Worm (Caenorhabditis elegans) whole organism, dauer: Measurements from ENCODE around the gene gly-14.

Experiments used
- unc-62 ChIP-seq: sonication (generic microtip); optimal IDR thresholded peaks from 2 replicates; lab custom pipeline; 2017; ENCODE audit warnings: missing biosample characterization, missing genetic modification reagents, missing genetic modification characterization

gly-14 gene

ce11 chrIII:3493138-3493537 is at the start of gene gly-14:
gly-14 (minus strand) TSS chrIII:3493238.
- no peak for TF ChIP-seq unc-62

DNA sequence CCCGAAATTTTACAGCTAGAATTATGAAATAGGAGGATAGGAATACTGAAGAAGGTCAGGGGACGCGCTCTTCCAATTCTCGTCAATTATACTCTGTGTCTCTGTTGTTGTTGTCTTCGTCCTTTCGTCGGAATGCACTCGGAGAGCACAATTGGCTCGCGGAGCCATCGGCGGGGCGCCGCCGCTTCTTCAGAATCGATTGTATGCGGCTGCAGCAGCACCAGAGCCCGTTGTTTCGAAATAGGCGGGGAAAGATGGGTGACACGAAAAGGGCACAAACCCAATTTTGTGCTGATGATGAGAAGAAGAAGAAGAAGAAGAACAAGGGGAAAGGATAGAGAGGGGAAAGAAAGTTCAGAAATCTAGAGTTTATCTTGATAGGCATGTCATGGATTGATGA is 49.1 kb upstream of the gly-14 start:
- TF ChIP-seq unc-62: no peak

DNA sequence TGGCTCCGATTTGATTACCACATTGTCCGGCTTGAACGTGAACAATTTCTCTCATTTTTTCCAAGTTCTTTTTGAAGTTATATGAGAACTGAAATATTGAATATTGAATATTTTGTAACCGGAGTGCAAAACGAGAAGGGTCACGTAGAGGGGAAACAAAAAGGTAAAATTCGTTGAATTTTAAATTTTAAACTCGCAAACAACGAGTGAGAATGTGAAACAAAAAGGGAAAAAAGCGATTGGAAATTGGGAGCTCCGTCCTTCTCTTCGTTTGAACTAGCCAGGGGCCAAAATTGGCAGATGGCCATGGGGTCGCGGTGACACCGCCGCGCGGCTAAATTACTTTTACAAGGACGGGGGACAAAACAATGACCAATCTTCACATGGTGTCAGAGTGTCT is 48.5 kb upstream of the gly-14 start, which contains the start of gene ben-1:
Gene ben-1 (minus strand): TSS at position 101 of the 400 bp plus-strand sequence.
- TF ChIP-seq unc-62: no peak

- TF ChIP-seq unc-62: no peak
These were observed 48.1 kb upstream of the gly-14 start for ce11 chrIII:3541093-3541492.

DNA sequence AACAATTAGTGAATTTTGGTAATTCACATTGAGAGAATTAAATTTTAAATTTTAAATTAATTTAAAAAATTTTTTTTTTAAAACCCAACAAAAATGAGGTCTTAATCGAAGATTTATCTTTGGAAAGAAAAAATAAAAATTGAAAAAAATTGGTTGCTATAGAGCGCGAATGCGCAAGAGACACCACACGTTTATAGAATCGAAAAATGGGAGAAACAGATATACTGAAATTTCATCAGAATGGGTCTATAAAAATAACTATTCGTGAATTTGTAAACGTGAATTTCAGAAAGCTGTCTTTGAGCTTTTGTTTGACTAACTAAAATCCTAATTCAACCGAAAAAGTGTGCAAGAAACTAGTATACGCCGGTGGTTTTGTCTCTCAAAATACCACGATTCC is 47.4 kb upstream of the gly-14 start:
- TF ChIP-seq unc-62: no peak

- no peak for TF ChIP-seq unc-62
These were observed 46.5 kb upstream of the gly-14 start for ce11 chrIII:3539499-3539898.

DNA sequence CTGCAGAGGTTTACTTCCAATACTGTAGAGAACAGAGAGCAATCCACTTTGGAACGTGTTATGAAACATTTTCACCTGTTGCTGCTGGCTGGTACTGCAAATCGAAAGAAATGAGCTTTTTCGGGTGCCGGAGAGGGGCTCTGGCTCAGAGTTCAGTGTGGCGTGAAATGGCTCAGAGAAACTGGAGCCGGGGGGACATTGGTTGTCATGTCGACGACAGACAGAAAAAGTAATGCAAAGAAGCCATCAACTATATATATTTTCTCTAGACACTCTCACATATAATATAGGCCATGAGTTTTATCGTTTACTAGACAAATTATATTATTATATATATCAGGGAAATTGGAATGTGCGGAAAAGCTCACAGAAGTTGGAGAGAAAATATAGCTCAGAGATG is 44.4 kb upstream of the gly-14 start, which contains the start of gene cfap-20:
Gene cfap-20 (minus strand): TSS at position 101 of the 400 bp plus-strand sequence.
- TF ChIP-seq unc-62: no peak

DNA sequence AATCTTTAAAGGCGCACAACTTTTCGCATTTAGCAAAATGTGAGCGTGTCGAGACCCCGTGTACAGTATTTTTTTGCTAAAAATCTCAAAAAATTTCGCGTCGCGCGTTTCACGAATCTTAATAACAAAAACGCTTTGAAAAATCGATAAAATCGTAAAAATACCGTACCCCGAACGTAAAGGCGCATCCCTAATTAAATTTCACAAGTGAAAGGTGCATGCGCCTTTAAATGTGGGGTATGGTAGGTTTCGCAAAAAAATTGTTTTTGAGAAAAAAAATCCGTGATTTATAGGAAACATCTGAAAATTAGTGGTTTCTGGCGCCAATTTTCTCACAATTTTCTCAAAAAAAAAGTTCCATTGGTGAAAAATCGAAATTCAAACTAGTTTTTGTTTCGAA is 41.1 kb upstream of the gly-14 start:
- TF ChIP-seq unc-62: no peak

DNA sequence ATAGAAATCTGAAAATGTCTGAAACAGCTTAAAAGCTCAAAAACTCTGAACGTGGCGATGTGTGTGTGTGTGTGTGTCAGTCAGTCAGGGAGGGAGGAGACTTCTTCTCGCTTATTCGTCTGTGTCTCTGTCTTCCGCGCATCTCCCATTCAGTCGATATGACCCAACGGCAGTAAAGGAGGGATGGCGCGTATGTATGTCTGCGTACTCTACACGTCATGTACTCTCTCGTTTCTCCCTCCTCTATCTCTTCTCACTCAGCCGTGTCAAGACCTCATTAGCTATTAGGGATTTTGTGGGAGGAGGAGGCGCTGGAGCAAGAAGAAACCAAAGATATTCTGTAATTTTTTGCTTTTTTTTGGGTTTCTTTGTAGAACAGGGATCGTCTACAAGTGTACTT is 39.0 kb upstream of the gly-14 start:
- no peak for TF ChIP-seq unc-62

- TF ChIP-seq unc-62: no peak
These were observed 36.7 kb upstream of the gly-14 start, which contains the start of gene pitp-1 for ce11 chrIII:3529744-3530208. pitp-1 (minus strand) TSS chrIII:3529794.

DNA sequence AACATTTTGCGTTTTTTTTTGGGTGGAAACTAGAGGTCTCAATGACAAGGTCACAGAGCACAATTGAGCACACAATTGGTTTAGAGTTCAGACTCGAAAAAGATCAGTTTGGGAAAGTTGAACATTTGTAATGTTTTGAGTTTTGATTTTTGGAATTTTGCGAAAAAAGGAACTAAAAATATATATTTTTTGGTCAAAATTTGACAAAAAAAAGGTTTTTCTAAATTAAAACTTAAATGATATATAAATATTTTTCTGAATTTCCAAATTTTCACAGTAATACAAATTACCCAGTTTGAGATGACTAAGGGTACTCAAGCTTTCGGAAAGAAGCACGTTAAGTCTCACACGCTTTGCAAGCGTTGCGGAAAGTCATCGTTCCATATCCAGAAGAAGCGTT is 35.3 kb upstream of the gly-14 start, which contains the start of gene rpl-37:
Gene rpl-37 (plus strand): TSS at position 301 of the 400 bp plus-strand sequence.
- TF ChIP-seq unc-62: no peak

- TF ChIP-seq unc-62: no peak
These were observed 30.3 kb upstream of the gly-14 start for ce11 chrIII:3523363-3523762.

ce11 chrIII:3520417-3520816 is 27.4 kb upstream of the gly-14 start:
- no peak for TF ChIP-seq unc-62

DNA sequence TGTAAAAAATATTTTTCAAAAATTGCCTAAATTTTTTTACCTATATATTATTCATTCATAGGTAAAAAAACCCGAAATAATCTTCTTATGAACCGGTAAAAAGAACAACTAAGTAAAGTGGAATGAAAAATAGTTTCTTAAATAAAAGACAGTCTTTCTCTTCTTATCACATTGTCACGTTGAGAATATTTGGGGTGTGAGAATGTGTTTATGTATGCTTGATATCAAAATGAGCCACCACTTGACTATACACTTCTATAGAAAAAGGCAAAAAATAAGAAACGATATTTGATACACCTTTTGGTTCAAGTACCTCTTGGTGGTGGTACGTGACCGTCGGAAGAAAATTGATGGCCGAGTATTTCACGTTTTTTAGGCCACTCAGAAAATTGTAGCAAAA is 26.5 kb upstream of the gly-14 start, which contains the start of gene hmit-1.3:
Gene hmit-1.3 (minus strand): TSS at position 103 of the 400 bp plus-strand sequence.
- TF ChIP-seq unc-62: no peak

- no peak for TF ChIP-seq unc-62
These were observed 18.8 kb upstream of the gly-14 start for ce11 chrIII:3511808-3512207.

ce11 chrIII:3509908-3510307 is 16.9 kb upstream of the gly-14 start, which contains the start of the genes M01F1.4 and mrpl-35:
M01F1.4 (minus strand) TSS chrIII:3510033.
mrpl-35 (plus strand) TSS chrIII:3510237.
- TF ChIP-seq unc-62: no peak

DNA sequence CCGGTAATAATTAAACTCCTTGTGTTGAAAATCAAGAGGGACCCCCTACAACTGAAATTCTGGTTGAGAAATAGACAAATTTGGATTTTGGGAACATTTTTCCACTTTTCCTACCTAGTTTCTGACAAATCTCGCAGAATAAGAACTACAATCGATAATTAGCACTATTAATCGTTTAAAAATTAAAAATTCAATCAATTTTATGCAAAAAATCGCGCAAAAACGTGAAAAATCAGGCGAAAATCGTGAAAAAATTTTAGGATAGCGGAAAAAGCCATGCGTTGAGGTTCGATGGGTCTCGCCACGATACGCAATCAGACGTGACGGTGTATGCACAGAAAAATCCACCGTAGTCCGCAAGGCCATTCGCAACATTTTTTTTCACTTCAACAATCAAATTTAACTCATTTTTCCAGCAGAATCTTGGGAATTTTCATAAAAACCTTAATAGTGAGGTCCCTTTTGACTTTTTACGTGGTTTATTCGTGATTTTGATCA is 12.1 kb upstream of the gly-14 start, which contains the start of gene lias-1:
Gene lias-1 (minus strand): TSS at position 51 of the 498 bp plus-strand sequence.
- no peak for TF ChIP-seq unc-62

DNA sequence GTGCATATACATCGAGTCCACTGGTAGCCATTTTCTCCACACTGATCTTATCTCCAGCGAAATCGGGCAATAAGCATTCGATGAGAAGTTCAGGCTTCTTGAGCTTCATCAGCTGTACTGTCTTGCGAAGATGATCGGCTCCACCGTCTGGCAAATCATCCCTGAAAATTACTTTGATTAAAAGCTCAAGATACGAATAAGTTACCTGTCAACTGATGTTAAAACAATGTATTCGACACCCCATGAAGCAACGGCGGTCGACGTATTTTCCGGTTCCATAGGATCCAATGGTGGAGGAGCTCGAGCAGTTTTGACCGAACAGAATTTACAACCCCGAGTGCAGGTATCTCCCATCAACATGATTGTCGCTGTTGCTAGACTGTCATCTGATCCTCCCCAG is 11.2 kb upstream of the gly-14 start:
- no peak for TF ChIP-seq unc-62

- no peak for TF ChIP-seq unc-62
These were observed 10.2 kb upstream of the gly-14 start, which contains the start of gene rpl-16 for ce11 chrIII:3503286-3503685. rpl-16 (minus strand) TSS chrIII:3503604.
